Worm (Caenorhabditis elegans) whole organism, L3 larva: ENCODE measurements around the gene T08B6.4.

Experiments used
- ama-1 ChIP-seq: fragments of 150-350 bp; optimal IDR thresholded peaks from 2 replicates; lab custom pipeline; 2018
- nhr-237 ChIP-seq: fragments of 150-350 bp; optimal IDR thresholded peaks from 2 replicates; lab custom pipeline; 2014; ENCODE audit warnings: missing biosample characterization, missing genetic modification characterization
- snpc-4 ChIP-seq: fragments of 150-350 bp; optimal IDR thresholded peaks from 2 replicates; lab custom pipeline; 2014; ENCODE audit warnings: missing biosample characterization, missing genetic modification characterization
- tbx-2 ChIP-seq: sonication (generic microtip); optimal IDR thresholded peaks from 2 replicates; lab custom pipeline; 2016; ENCODE audit warnings: mild to moderate bottlenecking, missing genetic modification characterization, missing compliant biosample characterization

ce11 chrIV:4934103-4934502 lies 28.6 kb downstream of the T08B6.4 start, which contains the start of gene str-153:
- TF ChIP-seq ama-1 (lab: Kevin White, UChicago) (no peak), nhr-237 (no peak), tbx-2 (no peak), snpc-4 (no peak)
